Fruit fly (Drosophila melanogaster): ENCODE data around the gene CG9171.
A peak's percentile ranks its signal among the peaks of the same experiment; 100 is the strongest.

CG9171 gene

dm6 chr2L:5743537-5744148, 56.4 kb downstream of the CG9171 start:
- TF ChIP-seq CG3919 (GFP tag; optimal IDR thresholded peaks at IDR 0.05) = peak; percentile 56
- TF ChIP-seq Smox (GFP tag; optimal IDR thresholded peaks at IDR 0.05) = peak; percentile 40
- no peak for TF ChIP-seq Gug (GFP tag; IDR thresholded peaks at IDR 0.05)
- no peak for TF ChIP-seq CG16779 (tag; optimal IDR thresholded peaks at IDR 0.05)
- no peak for TF ChIP-seq Blimp-1 (GFP tag; optimal IDR thresholded peaks at IDR 0.05)
- TF ChIP-seq CG32006 (GFP tag; optimal IDR thresholded peaks at IDR 0.05) = peak; percentile 52
- TF ChIP-seq fd85E (GFP tag; optimal IDR thresholded peaks at IDR 0.05) = no peak
- TF ChIP-seq OdsH (GFP tag; optimal IDR thresholded peaks at IDR 0.05) = peak; percentile 50
- TF ChIP-seq Ets96B (tag; optimal IDR thresholded peaks at IDR 0.05) = peak; percentile 28
- peak; percentile 8 for TF ChIP-seq cyc (GFP tag; optimal IDR thresholded peaks at IDR 0.05)
- TF ChIP-seq net (GFP tag; optimal IDR thresholded peaks at IDR 0.05) = peak; percentile 38
- TF ChIP-seq vri (GFP tag; optimal IDR thresholded peaks at IDR 0.05) = no peak
- peak; percentile 18 for TF ChIP-seq CG8632 (GFP tag; optimal IDR thresholded peaks at IDR 0.05)
- peak; percentile 56 for TF ChIP-seq pdm3 (GFP tag; optimal IDR thresholded peaks at IDR 0.05)
- peak; percentile 9 for TF ChIP-seq CG10669 (GFP tag; optimal IDR thresholded peaks at IDR 0.05)
- TF ChIP-seq spab (GFP tag; optimal IDR thresholded peaks at IDR 0.05) = no peak
- peak; percentile 74 for TF ChIP-seq CG6163 (GFP tag; IDR thresholded peaks at IDR 0.05)
- peak; percentile 22 for TF ChIP-seq CG10631 (GFP tag; optimal IDR thresholded peaks at IDR 0.05)
- TF ChIP-seq CG6792 (GFP tag; optimal IDR thresholded peaks at IDR 0.05) = no peak
- TF ChIP-seq eg (GFP tag; IDR thresholded peaks at IDR 0.05) = peak; percentile 57; the same call in 2 of the 3 replicates
- peak; percentile 18 for TF ChIP-seq Sox102F (GFP tag; optimal IDR thresholded peaks at IDR 0.05)
- TF ChIP-seq svp (GFP tag) = peak; percentile 26
- no peak for TF ChIP-seq CG8319 (GFP tag; optimal IDR thresholded peaks at IDR 0.05)
- peak; percentile 28 for TF ChIP-seq achi (GFP tag; optimal IDR thresholded peaks at IDR 0.05)
- peak; percentile 88 for TF ChIP-seq Eip78C (GFP tag)
- TF ChIP-seq CG31627 (GFP tag; optimal IDR thresholded peaks at IDR 0.05) = peak; percentile 30
- peak; percentile 5 for TF ChIP-seq acj6 (GFP tag; optimal IDR thresholded peaks at IDR 0.05)
- TF ChIP-seq dac (GFP tag; optimal IDR thresholded peaks at IDR 0.05) = no peak
- TF ChIP-seq Eip75B (GFP tag; optimal IDR thresholded peaks at IDR 0.05) = peak; percentile 32
- peak; percentile 40 for TF ChIP-seq CG6276 (GFP tag; optimal IDR thresholded peaks at IDR 0.05)
- peak; percentile 8 for TF ChIP-seq CG11902 (GFP tag; optimal IDR thresholded peaks at IDR 0.05)
- no peak for TF ChIP-seq Hr38 (GFP tag; optimal IDR thresholded peaks at IDR 0.05)
- TF ChIP-seq CG15336 (GFP tag; IDR thresholded peaks at IDR 0.05) = peak; percentile 52
- peak; percentile 65 for TF ChIP-seq Hr4 (GFP tag; optimal IDR thresholded peaks at IDR 0.05)
- peak; percentile 12 for TF ChIP-seq Sox15 (GFP tag; optimal IDR thresholded peaks at IDR 0.05)
- peak; percentile 28 for TF ChIP-seq Met (GFP tag; optimal IDR thresholded peaks at IDR 0.05)
- peak; percentile 54 for TF ChIP-seq CG34406 (GFP tag; optimal IDR thresholded peaks at IDR 0.05)
- peak; percentile 51 for TF ChIP-seq topi (GFP tag; optimal IDR thresholded peaks at IDR 0.05)
- no peak for TF ChIP-seq Eip93F (GFP tag; optimal IDR thresholded peaks at IDR 0.05)
- peak; percentile 3 for TF ChIP-seq Sox14 (GFP tag; optimal IDR thresholded peaks at IDR 0.05)
- peak; percentile 27 for TF ChIP-seq Hr39 (GFP tag; optimal IDR thresholded peaks at IDR 0.05)
- peak; percentile 37 for TF ChIP-seq CG7368 (GFP tag; optimal IDR thresholded peaks at IDR 0.05)
- TF ChIP-seq lz (GFP tag; optimal IDR thresholded peaks at IDR 0.05) = peak; percentile 49
- peak; percentile 36 for TF ChIP-seq Lpt (GFP tag; optimal IDR thresholded peaks at IDR 0.05)
- peak; percentile 49 for TF ChIP-seq esn (GFP tag; optimal IDR thresholded peaks at IDR 0.05)
- peak; percentile 13 for TF ChIP-seq CG3032 (tag; optimal IDR thresholded peaks at IDR 0.05)
- no peak for TF ChIP-seq CG6854 (GFP tag; optimal IDR thresholded peaks at IDR 0.05)
- 0 out of 3 replicates have a peak, but pooled peaks have one; percentile 40 for TF ChIP-seq CG8119 (GFP tag; IDR thresholded peaks at IDR 0.05)
